Fruit fly (Drosophila melanogaster) whole organism, embryonic: Measurements from ENCODE around the gene CG32639.

Source experiments
- Antp ChIP-seq: fragments of 200-800 bp; sonication (Bioruptor generic); optimal IDR thresholded peaks from 3 replicates; lab custom pipeline; 2016; ENCODE audit warnings: missing biosample characterization, missing genetic modification characterization
- Atf6 ChIP-seq: fragments of 200-800 bp; sonication (Bioruptor generic); IDR thresholded peaks from 2 replicates; pipeline ENCODE4 v1.3.6; 2022; ENCODE audit warnings: missing biosample characterization, missing genetic modification characterization
- C15 ChIP-seq: fragments of 200-800 bp; sonication (Bioruptor generic); IDR thresholded peaks from 3 replicates; pipeline ENCODE4 v1.3.6; 2022; ENCODE audit warnings: missing biosample characterization, missing genetic modification characterization
- CG10267 ChIP-seq: fragments of 200-800 bp; sonication (Bioruptor generic); optimal IDR thresholded peaks from 2 replicates; lab custom pipeline; 2018; ENCODE audit warnings: missing biosample characterization, mild to moderate bottlenecking, missing genetic modification characterization, moderate library complexity
- CG10321 ChIP-seq: fragments of 200-800 bp; sonication (Bioruptor generic); IDR thresholded peaks from 2 replicates; pipeline ENCODE4 v1.3.6; 2022; ENCODE audit warnings: missing biosample characterization, missing genetic modification characterization
- CG10462 ChIP-seq: fragments of 200-800 bp; sonication (Bioruptor generic); optimal IDR thresholded peaks from 2 replicates; lab custom pipeline; 2016; ENCODE audit warnings: missing biosample characterization, missing genetic modification characterization
- CG10543 ChIP-seq: fragments of 200-800 bp; sonication (Bioruptor generic); optimal IDR thresholded peaks from 3 replicates; lab custom pipeline; 2017; ENCODE audit warnings: missing biosample characterization, mild to moderate bottlenecking, missing genetic modification characterization, moderate library complexity
- CG1233 ChIP-seq: fragments of 200-800 bp; sonication (Bioruptor generic); optimal IDR thresholded peaks from 4 replicates; lab custom pipeline; 2018; ENCODE audit warnings: missing biosample characterization, mild to moderate bottlenecking, missing genetic modification characterization
- CG14014 ChIP-seq: fragments of 200-800 bp; sonication (Bioruptor generic); IDR thresholded peaks from 2 replicates; pipeline ENCODE4 v1.3.6; 2022; ENCODE audit warnings: missing biosample characterization, missing genetic modification characterization
- CG1647 ChIP-seq: fragments of 200-800 bp; sonication (Bioruptor generic); optimal IDR thresholded peaks from 3 replicates; lab custom pipeline; 2016; ENCODE audit warnings: missing biosample characterization, missing genetic modification characterization
- CG17612 ChIP-seq: fragments of 200-800 bp; sonication (Bioruptor generic); IDR thresholded peaks from 2 replicates; pipeline ENCODE4 v1.3.6; 2022; ENCODE audit warnings: missing biosample characterization, missing genetic modification characterization
- CG17802 ChIP-seq: fragments of 200-800 bp; sonication (Bioruptor generic); optimal IDR thresholded peaks from 2 replicates; lab custom pipeline; 2018; ENCODE audit warnings: missing biosample characterization, mild to moderate bottlenecking, missing genetic modification characterization, moderate library complexity
- CG2712 ChIP-seq: fragments of 200-800 bp; optimal IDR thresholded peaks from 3 replicates; lab custom pipeline; 2019; ENCODE audit warnings: missing biosample characterization, mild to moderate bottlenecking, missing genetic modification characterization, moderate library complexity
- CG32772 ChIP-seq: fragments of 200-800 bp; sonication (Bioruptor generic); IDR thresholded peaks from 2 replicates; pipeline ENCODE4 v1.3.6; 2022; ENCODE audit warnings: missing biosample characterization, missing genetic modification characterization
- CG33213 ChIP-seq: fragments of 200-800 bp; sonication (Bioruptor generic); optimal IDR thresholded peaks from 3 replicates; lab custom pipeline; 2016; ENCODE audit warnings: missing biosample characterization, missing genetic modification characterization
- CG7987 ChIP-seq: fragments of 200-800 bp; sonication (Bioruptor generic); optimal IDR thresholded peaks from 2 replicates; lab custom pipeline; 2018; ENCODE audit warnings: missing biosample characterization, mild to moderate bottlenecking, missing genetic modification characterization, moderate library complexity
- CG9609 ChIP-seq: fragments of 200-800 bp; sonication (Bioruptor generic); optimal IDR thresholded peaks from 3 replicates; lab custom pipeline; 2016; ENCODE audit warnings: missing biosample characterization, missing genetic modification characterization
- CkIIα-i1 ChIP-seq: fragments of 200-800 bp; sonication (Bioruptor generic); IDR thresholded peaks from 2 replicates; pipeline ENCODE4 v1.3.6; 2022; ENCODE audit warnings: missing biosample characterization, missing genetic modification characterization
- D ChIP-seq, 2 experiments: fragments of 200-800 bp in 1 of 2; fragments of >200 bp in 1 of 2; sonication (Bioruptor generic) in 1 of 2; optimal IDR thresholded peaks; 2 replicates in 1 of 2; 3 replicates in 1 of 2; lab custom pipeline; 2017; ENCODE audit warnings: mild to moderate bottlenecking in 1 of 2, missing biosample characterization in 1 of 2, missing genetic modification characterization in 1 of 2, missing genetic modification reagents in 1 of 2
- Dp ChIP-seq: fragments of 200-800 bp; sonication (Bioruptor generic); optimal IDR thresholded peaks from 2 replicates; lab custom pipeline; 2018; ENCODE audit warnings: missing biosample characterization, mild to moderate bottlenecking, missing genetic modification characterization, moderate library complexity
- Drgx ChIP-seq: fragments of 200-800 bp; sonication (Bioruptor generic); IDR thresholded peaks from 2 replicates; pipeline ENCODE4 v1.3.6; 2022; ENCODE audit warnings: missing biosample characterization, missing genetic modification characterization
- HLHmδ ChIP-seq: fragments of 200-800 bp; sonication (Bioruptor generic); optimal IDR thresholded peaks from 2 replicates; lab custom pipeline; 2018; ENCODE audit warnings: missing biosample characterization, mild to moderate bottlenecking, missing genetic modification characterization, moderate library complexity
- Rx ChIP-seq: fragments of 200-800 bp; sonication (Bioruptor generic); IDR thresholded peaks from 2 replicates; pipeline ENCODE4 v1.3.6; 2022; ENCODE audit warnings: missing biosample characterization, missing genetic modification characterization
- Sox102F ChIP-seq: fragments of 200-800 bp; sonication (Bioruptor generic); optimal IDR thresholded peaks from 2 replicates; lab custom pipeline; 2018; ENCODE audit warnings: missing biosample characterization, mild to moderate bottlenecking, missing genetic modification characterization, moderate library complexity
- Ssrp ChIP-seq: fragments of 200-800 bp; sonication (Bioruptor generic); optimal IDR thresholded peaks from 2 replicates; lab custom pipeline; 2018; ENCODE audit warnings: missing biosample characterization, mild to moderate bottlenecking, missing genetic modification characterization, moderate library complexity
- bigmax ChIP-seq: fragments of 200-800 bp; sonication (Bioruptor generic); optimal IDR thresholded peaks from 2 replicates; lab custom pipeline; 2018; ENCODE audit warnings: missing biosample characterization, mild to moderate bottlenecking, missing genetic modification characterization
- cato ChIP-seq: fragments of 200-800 bp; sonication (Bioruptor generic); optimal IDR thresholded peaks from 2 replicates; lab custom pipeline; 2016; ENCODE audit warnings: missing biosample characterization, missing genetic modification characterization, borderline replicate concordance
- chif ChIP-seq, 2 experiments: fragments of 200-800 bp; sonication (Bioruptor generic); optimal IDR thresholded peaks; 3 replicates each; lab custom pipeline; 2016; ENCODE audit warnings: missing biosample characterization in 2 of 2, missing genetic modification characterization in 2 of 2
- crp ChIP-seq, 2 experiments: fragments of 200-800 bp; sonication (Bioruptor generic); optimal IDR thresholded peaks; 2 replicates in 1 of 2; 3 replicates in 1 of 2; lab custom pipeline; 2017; ENCODE audit warnings: missing biosample characterization in 2 of 2, missing genetic modification characterization in 2 of 2, mild to moderate bottlenecking in 1 of 2, moderate library complexity in 1 of 2
- cwo ChIP-seq: fragments of 200-800 bp; sonication (Bioruptor generic); optimal IDR thresholded peaks from 3 replicates; lab custom pipeline; 2017; ENCODE audit warnings: missing biosample characterization, missing genetic modification characterization, mild to moderate bottlenecking, moderate library complexity, missing genetic modification reagents
- dimm ChIP-seq: fragments of 200-800 bp; sonication (Bioruptor generic); IDR thresholded peaks from 2 replicates; pipeline ENCODE4 v1.3.6; 2022; ENCODE audit warnings: missing biosample characterization, missing genetic modification characterization
- disco-r ChIP-seq: fragments of 200-800 bp; sonication (Bioruptor generic); optimal IDR thresholded peaks from 2 replicates; lab custom pipeline; 2016; ENCODE audit warnings: missing biosample characterization, missing genetic modification characterization
- dysf ChIP-seq: fragments of 200-800 bp; sonication (Bioruptor generic); IDR thresholded peaks from 3 replicates; pipeline ENCODE4 v1.3.6; 2022; ENCODE audit warnings: missing biosample characterization, missing genetic modification characterization
- en ChIP-seq: fragments of 200-800 bp; sonication (Bioruptor generic); optimal IDR thresholded peaks from 2 replicates; lab custom pipeline; 2016; ENCODE audit warnings: missing biosample characterization, missing genetic modification characterization
- eve ChIP-seq, 2 experiments: fragments of >200 bp; optimal IDR thresholded peaks; 2 replicates each; lab custom pipeline; 2017; ENCODE audit warnings: missing biosample characterization in 2 of 2, missing genetic modification characterization in 2 of 2
- fu2 ChIP-seq: fragments of 200-800 bp; sonication (Bioruptor generic); optimal IDR thresholded peaks from 2 replicates; lab custom pipeline; 2016; ENCODE audit warnings: missing biosample characterization, missing genetic modification characterization
- gcm ChIP-seq: fragments of 200-800 bp; sonication (Bioruptor generic); optimal IDR thresholded peaks from 2 replicates; lab custom pipeline; 2019; ENCODE audit warnings: missing biosample characterization, mild to moderate bottlenecking, missing genetic modification characterization, moderate library complexity
- insv ChIP-seq, 2 experiments: fragments of 200-800 bp; sonication (Bioruptor generic); optimal IDR thresholded peaks; 3 replicates each; lab custom pipeline; 2016 to 2018; ENCODE audit warnings: missing biosample characterization in 2 of 2, missing genetic modification characterization in 2 of 2
- inv ChIP-seq: fragments of 200-800 bp; sonication (Bioruptor generic); IDR thresholded peaks from 2 replicates; pipeline ENCODE4 v1.3.6; 2022; ENCODE audit warnings: missing biosample characterization, missing genetic modification characterization; ENCODE audit not compliant: partially characterized antibody
- klu ChIP-seq: fragments of 200-800 bp; sonication (Bioruptor generic); IDR thresholded peaks from 2 replicates; pipeline ENCODE4 v1.3.6; 2022; ENCODE audit warnings: missing biosample characterization, missing genetic modification characterization
- nerfin-2 ChIP-seq: fragments of 200-800 bp; sonication (Bioruptor generic); IDR thresholded peaks from 2 replicates; pipeline ENCODE4 v1.3.6; 2022; ENCODE audit warnings: missing biosample characterization, missing genetic modification characterization; ENCODE audit not compliant: partially characterized antibody
- pros ChIP-seq: fragments of 200-800 bp; sonication (Bioruptor generic); optimal IDR thresholded peaks from 3 replicates; lab custom pipeline; 2019; ENCODE audit warnings: missing biosample characterization, mild to moderate bottlenecking, missing genetic modification characterization, moderate library complexity
- ranshi ChIP-seq: fragments of 200-800 bp; sonication (Bioruptor generic); IDR thresholded peaks from 2 replicates; pipeline ENCODE4 v1.3.6; 2022; ENCODE audit warnings: missing biosample characterization, missing genetic modification characterization
- sd ChIP-seq: fragments of 200-800 bp; sonication (Bioruptor generic); optimal IDR thresholded peaks from 3 replicates; lab custom pipeline; 2018; ENCODE audit warnings: missing biosample characterization, mild to moderate bottlenecking, missing genetic modification characterization, moderate library complexity
- sens ChIP-seq: fragments of 200-800 bp; sonication (Bioruptor generic); peaks from one replicate; lab custom pipeline; 2016; ENCODE audit warnings: missing biosample characterization, missing genetic modification characterization
- sr ChIP-seq: fragments of 200-800 bp; sonication (Bioruptor generic); IDR thresholded peaks from 3 replicates; pipeline ENCODE4 v1.3.6; 2022; ENCODE audit warnings: missing biosample characterization, missing genetic modification characterization
- tna ChIP-seq: fragments of 200-800 bp; sonication (Bioruptor generic); IDR thresholded peaks from 2 replicates; pipeline ENCODE4 v1.3.6; 2022; ENCODE audit warnings: missing biosample characterization, missing genetic modification characterization; ENCODE audit not compliant: partially characterized antibody
- trh ChIP-seq: fragments of 200-800 bp; sonication (Bioruptor generic); optimal IDR thresholded peaks from 2 replicates; lab custom pipeline; 2016; ENCODE audit warnings: missing biosample characterization, missing genetic modification characterization
- zfh2 ChIP-seq: fragments of 200-800 bp; sonication (Bioruptor generic); optimal IDR thresholded peaks from 2 replicates; lab custom pipeline; 2016; ENCODE audit warnings: missing biosample characterization, missing genetic modification characterization

CG32639 gene

DNA sequence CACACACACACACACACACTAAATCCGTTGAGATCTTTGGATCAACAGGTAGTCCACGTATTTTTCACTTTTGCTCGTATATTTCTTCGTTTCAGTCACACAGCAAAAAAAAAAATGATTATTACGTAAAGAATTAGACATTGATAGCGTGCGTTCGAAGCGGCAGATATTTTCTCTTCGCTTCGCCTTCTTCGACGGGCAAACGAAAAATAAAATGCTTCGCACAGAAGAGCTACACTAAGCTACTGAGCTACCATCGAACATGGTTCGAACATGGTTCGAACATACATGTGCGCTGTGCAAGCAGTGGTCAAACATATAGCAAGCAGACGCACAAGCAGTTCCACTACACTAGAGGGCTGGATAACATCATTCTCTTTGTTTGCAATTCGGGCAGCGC, 20.6 kb upstream of the CG32639 start (continued):
- TF ChIP-seq CG2712 (tag; lab: Kevin White, UChicago) (no peak), disco-r (GFP tag; lab: Kevin White, UChicago) (no peak), dysf (GFP tag; lab: Robert Waterston, UW) (no peak), fu2 (GFP tag; lab: Kevin White, UChicago) (no peak), Rx (GFP tag; lab: Robert Waterston, UW) (0 out of 2 replicates have a peak, but pooled peaks have one; percentile 11), klu (no peak), chif (GFP tag; optimal IDR thresholded peaks at IDR 0.05; lab: Kevin White, UChicago) (no peak), insv (GFP tag; optimal IDR thresholded peaks at IDR 0.05; lab: Kevin White, UChicago) (peak in 1 of 2 experiments; percentile 32), CG7987 (GFP tag; lab: Kevin White, UChicago) (peak; percentile 6), CG14014 (GFP tag; lab: Robert Waterston, UW) (peak; percentile 17; the same call in 1 of the 2 replicates), CG10543 (GFP tag; lab: Kevin White, UChicago) (peak; percentile 21), dimm (GFP tag; lab: Robert Waterston, UW) (no peak), eve (GFP tag; optimal IDR thresholded peaks at IDR 0.05; lab: Kevin White, UChicago) (no peak), CG32772 (GFP tag; lab: Robert Waterston, UW) (no peak), sr (GFP tag; lab: Robert Waterston, UW) (no peak), CG10321 (GFP tag; lab: Robert Waterston, UW) (0 out of 2 replicates have a peak, but pooled peaks have one; percentile 9), D (optimal IDR thresholded peaks at IDR 0.05; lab: Kevin White, UChicago) (no peak), D (GFP tag; optimal IDR thresholded peaks at IDR 0.05; lab: Kevin White, UChicago) (no peak), CG10267 (tag; lab: Kevin White, UChicago) (peak; percentile 8), en (GFP tag; lab: Kevin White, UChicago) (no peak), ranshi (GFP tag; lab: Robert Waterston, UW) (no peak), cwo (GFP tag; lab: Kevin White, UChicago) (no peak), sens (GFP tag; lab: Kevin White, UChicago) (peak; percentile 83), HLHmδ (GFP tag; lab: Kevin White, UChicago) (peak; percentile 32), Antp (no peak), Dp (peak; percentile 41), Sox102F (GFP tag; lab: Kevin White, UChicago) (no peak), Drgx (no peak; the same call in 1 of the 2 replicates), CG1647 (GFP tag; lab: Kevin White, UChicago) (no peak), bigmax (GFP tag; lab: Kevin White, UChicago) (no peak), zfh2 (GFP tag; lab: Kevin White, UChicago) (no peak), gcm (GFP tag; lab: Kevin White, UChicago) (no peak), Ssrp (no peak), tna (peak; percentile 18; the same call in 1 of the 2 replicates), CG9609 (no peak), trh (GFP tag; lab: Kevin White, UChicago) (no peak), C15 (GFP tag; lab: Robert Waterston, UW) (no peak), inv (GFP tag; lab: Robert Waterston, UW) (no peak), pros (peak; percentile 18), nerfin-2 (no peak), Atf6 (GFP tag; lab: Robert Waterston, UW) (no peak), CG17612 (GFP tag; lab: Robert Waterston, UW) (no peak), crp (GFP tag; optimal IDR thresholded peaks at IDR 0.05; lab: Kevin White, UChicago) (no peak), sd (peak; percentile 24), CG1233 (GFP tag; lab: Kevin White, UChicago) (no peak), cato (GFP tag; lab: Kevin White, UChicago) (no peak), CG33213 (GFP tag; lab: Kevin White, UChicago) (peak; percentile 9), CkIIα-i1 (GFP tag; lab: Robert Waterston, UW) (no peak), CG10462 (no peak), CG17802 (tag; lab: Kevin White, UChicago) (no peak)
